Fruit fly (Drosophila melanogaster): ENCODE results near the gene CG42762.

The CG42762 gene

dm6 chr2L:8145067-8145808 is 1.4 kb upstream of the CG42762 start, which contains the start of the genes CG42763 and CG43394:
Gene CG42763, minus strand, starts transcription at chr2L:8145107.
Gene CG43394, plus strand, starts transcription at chr2L:8145758.
- no peak for TF ChIP-seq CG6808 (GFP tag; optimal IDR thresholded peaks at IDR 0.05)
- 0 out of 2 replicates have a peak, but pooled peaks have one; percentile 7 for TF ChIP-seq CG15336 (GFP tag; IDR thresholded peaks at IDR 0.05)
- TF ChIP-seq achi (GFP tag; optimal IDR thresholded peaks at IDR 0.05), result no peak
- no peak for TF ChIP-seq CG11762 (GFP tag; optimal IDR thresholded peaks at IDR 0.05; ENCODE audit: insufficient read depth)
- no peak for TF ChIP-seq cyc (GFP tag; optimal IDR thresholded peaks at IDR 0.05)
- 0 out of 3 replicates have a peak, but pooled peaks have one; percentile 12 for TF ChIP-seq CG8119 (GFP tag; IDR thresholded peaks at IDR 0.05)
- TF ChIP-seq CG1621 (tag; optimal IDR thresholded peaks at IDR 0.05), result no peak

- TF ChIP-seq esn (GFP tag; optimal IDR thresholded peaks at IDR 0.05) (no peak), CG6854 (GFP tag; optimal IDR thresholded peaks at IDR 0.05) (peak; percentile 77), CG8319 (GFP tag; optimal IDR thresholded peaks at IDR 0.05) (no peak), vri (GFP tag; optimal IDR thresholded peaks at IDR 0.05) (peak; percentile 12), Ets96B (tag; optimal IDR thresholded peaks at IDR 0.05) (no peak)
Observed at dm6 chr2L:8142760-8143159, 1.1 kb downstream of the CG42762 start.

dm6 chr2L:8133772-8134386 is 10.0 kb downstream of the CG42762 start:
- TF ChIP-seq cyc (GFP tag; optimal IDR thresholded peaks at IDR 0.05), result no peak
- no peak for TF ChIP-seq Gug (GFP tag; IDR thresholded peaks at IDR 0.05)
- TF ChIP-seq CG11294 (GFP tag; IDR thresholded peaks at IDR 0.05), result no peak
- no peak for TF ChIP-seq Lpt (GFP tag; optimal IDR thresholded peaks at IDR 0.05)
- TF ChIP-seq spab (GFP tag; optimal IDR thresholded peaks at IDR 0.05), result no peak
- no peak for TF ChIP-seq esn (GFP tag; optimal IDR thresholded peaks at IDR 0.05)
- TF ChIP-seq Hr39 (GFP tag; optimal IDR thresholded peaks at IDR 0.05), result no peak
- TF ChIP-seq Eip93F (GFP tag; optimal IDR thresholded peaks at IDR 0.05), result no peak
- TF ChIP-seq fd59A (GFP tag; optimal IDR thresholded peaks at IDR 0.05), result no peak
- no peak for TF ChIP-seq Sox14 (GFP tag; optimal IDR thresholded peaks at IDR 0.05)
- no peak for TF ChIP-seq CG4318 (GFP tag; optimal IDR thresholded peaks at IDR 0.05)
- TF ChIP-seq svp (GFP tag), result no peak
- no peak for TF ChIP-seq fkh (GFP tag; optimal IDR thresholded peaks at IDR 0.05)
- TF ChIP-seq net (GFP tag; optimal IDR thresholded peaks at IDR 0.05), result no peak

- TF ChIP-seq CG11762 (GFP tag; optimal IDR thresholded peaks at IDR 0.05; ENCODE audit: insufficient read depth) (no peak), esn (GFP tag; optimal IDR thresholded peaks at IDR 0.05) (no peak), Gug (GFP tag; IDR thresholded peaks at IDR 0.05) (no peak), CG8119 (GFP tag; IDR thresholded peaks at IDR 0.05) (no peak), Sox15 (GFP tag; optimal IDR thresholded peaks at IDR 0.05) (no peak), CG4318 (GFP tag; optimal IDR thresholded peaks at IDR 0.05) (no peak), Sox14 (GFP tag; optimal IDR thresholded peaks at IDR 0.05) (no peak), CG6854 (GFP tag; optimal IDR thresholded peaks at IDR 0.05) (no peak), cyc (GFP tag; optimal IDR thresholded peaks at IDR 0.05) (no peak), achi (GFP tag; optimal IDR thresholded peaks at IDR 0.05) (no peak), Ets96B (tag; optimal IDR thresholded peaks at IDR 0.05) (no peak), acj6 (GFP tag; optimal IDR thresholded peaks at IDR 0.05) (no peak), Sox102F (GFP tag; optimal IDR thresholded peaks at IDR 0.05) (no peak), Blimp-1 (GFP tag; optimal IDR thresholded peaks at IDR 0.05) (no peak), CG3919 (GFP tag; optimal IDR thresholded peaks at IDR 0.05) (no peak), vri (GFP tag; optimal IDR thresholded peaks at IDR 0.05) (no peak), CG6163 (GFP tag; IDR thresholded peaks at IDR 0.05) (no peak)
Observed at dm6 chr2L:8130729-8131128, 13.1 kb downstream of the CG42762 start.
